Worm (Caenorhabditis elegans) whole organism, L4 larva: Measurements from ENCODE around the gene F09F7.6.

Experiments
- ceh-82 ChIP-seq: sonication (generic microtip); optimal IDR thresholded peaks from 2 replicates; lab custom pipeline; 2017; ENCODE audit warnings: missing biosample characterization, missing genetic modification characterization
- ces-1 ChIP-seq: fragments of 150-350 bp; sonication (generic microtip); optimal IDR thresholded peaks from 4 replicates; lab custom pipeline; 2014; ENCODE audit warnings: missing biosample characterization, missing genetic modification reagents, missing genetic modification characterization
- daf-8 ChIP-seq: fragments of 200-800 bp; sonication (Bioruptor generic); IDR thresholded peaks from 2 replicates; pipeline ENCODE4 v1.3.6; 2022; ENCODE audit warnings: missing genetic modification characterization, missing compliant biosample characterization
- egl-27 ChIP-seq: sonication (generic microtip); optimal IDR thresholded peaks from 3 replicates; lab custom pipeline; 2017; ENCODE audit warnings: missing biosample characterization, missing genetic modification reagents, missing genetic modification characterization
- hlh-30 ChIP-seq: sonication (generic microtip); optimal IDR thresholded peaks from 2 replicates; lab custom pipeline; 2017; ENCODE audit warnings: antibody characterized with exemption, mild to moderate bottlenecking, missing genetic modification characterization, missing compliant biosample characterization; ENCODE audit not compliant: insufficient read depth
- mdt-29 ChIP-seq: fragments of 200-800 bp; sonication (Bioruptor generic); IDR thresholded peaks from 2 replicates; pipeline ENCODE4 v1.3.6; 2022; ENCODE audit warnings: missing genetic modification reagents, missing genetic modification characterization, missing compliant biosample characterization
- nhr-76 ChIP-seq: fragments of 150-350 bp; optimal IDR thresholded peaks from 2 replicates; lab custom pipeline; 2014; ENCODE audit warnings: missing biosample characterization, missing genetic modification characterization
- pha-4 ChIP-seq, 2 experiments: fragments of 150-350 bp in 1 of 2; fragments of 200-800 bp in 1 of 2; sonication (Bioruptor generic) in 1 of 2; IDR thresholded peaks in 1 of 2; optimal IDR thresholded peaks in 1 of 2; 2 replicates each; pipeline versions ENCODE4 v1.3.6 to Lab custom; 2014 to 2022; ENCODE audit warnings: missing genetic modification characterization in 2 of 2, missing genetic modification reagents in 2 of 2, missing biosample characterization in 1 of 2, missing compliant biosample characterization in 1 of 2
- snpc-1.2 ChIP-seq: fragments of 200-800 bp; sonication (Bioruptor generic); IDR thresholded peaks from 2 replicates; pipeline ENCODE4 v1.3.6; 2022; ENCODE audit warnings: missing genetic modification reagents, missing genetic modification characterization, missing compliant biosample characterization
- snpc-4 ChIP-seq: fragments of 150-350 bp; optimal IDR thresholded peaks from 2 replicates; lab custom pipeline; 2014; ENCODE audit warnings: missing biosample characterization, missing genetic modification characterization

- TF ChIP-seq snpc-1.2 (no peak), nhr-76 (no peak), pha-4 (GFP tag; IDR thresholded peaks at IDR 0.05; lab: Robert Waterston, UW) (no peak), pha-4 (tag; optimal IDR thresholded peaks at IDR 0.05; lab: Kevin White, UChicago) (no peak), mdt-29 (GFP tag; lab: Robert Waterston, UW) (no peak), ces-1 (no peak), snpc-4 (tag; lab: Kevin White, UChicago) (no peak), hlh-30 (tag; lab: Kevin White, UChicago) (no peak), daf-8 (GFP tag; lab: Robert Waterston, UW) (no peak), egl-27 (tag; lab: Kevin White, UChicago) (no peak), ceh-82 (tag; lab: Kevin White, UChicago) (no peak)
These were observed 8.9 kb downstream of the F09F7.6 start, which contains the start of gene D1044.6 for ce11 chrIII:5543050-5543449.
